Worm (Caenorhabditis elegans) whole organism, midembryonic: ENCODE results near the gene T12A2.3.

ENCODE experiments used
- T22C8.4 ChIP-seq: fragments of 200-800 bp; sonication (Bioruptor generic); IDR thresholded peaks from 2 replicates; pipeline ENCODE4 v1.3.6; 2022; ENCODE audit warnings: missing genetic modification characterization, missing compliant biosample characterization
- cog-1 ChIP-seq: sonication (generic microtip); optimal IDR thresholded peaks from 2 replicates; lab custom pipeline; 2016; ENCODE audit warnings: missing genetic modification characterization, missing compliant biosample characterization
- flt-1 ChIP-seq: fragments of 200-800 bp; sonication (Bioruptor generic); IDR thresholded peaks from 2 replicates; pipeline ENCODE4 v1.3.6; 2022; ENCODE audit warnings: missing genetic modification characterization, missing compliant biosample characterization
- klf-2 ChIP-seq: fragments of 200-800 bp; sonication (Bioruptor generic); conservative IDR thresholded peaks from 2 replicates; pipeline ENCODE4 v1.3.6; 2022; ENCODE audit warnings: missing genetic modification reagents, missing genetic modification characterization, missing compliant biosample characterization
- med-1 ChIP-seq: sonication (generic microtip); optimal IDR thresholded peaks from 2 replicates; lab custom pipeline; 2017; ENCODE audit warnings: missing genetic modification characterization, mild to moderate bottlenecking, missing compliant biosample characterization, antibody characterized with exemption, missing genetic modification reagents; ENCODE audit not compliant: insufficient read depth
- ref-1 ChIP-seq: fragments of 200-800 bp; sonication (Bioruptor generic); conservative IDR thresholded peaks from 2 replicates; pipeline ENCODE4 v1.3.6; 2022; ENCODE audit warnings: missing genetic modification reagents, missing genetic modification characterization, missing compliant biosample characterization
- tab-1 ChIP-seq: fragments of 200-800 bp; sonication (Bioruptor generic); IDR thresholded peaks from 2 replicates; pipeline ENCODE4 v1.3.6; 2022; ENCODE audit warnings: missing genetic modification characterization, missing compliant biosample characterization
- ztf-23 ChIP-seq: fragments of 200-800 bp; sonication (Bioruptor generic); IDR thresholded peaks from 2 replicates; pipeline ENCODE4 v1.3.6; 2022; ENCODE audit warnings: missing genetic modification reagents, missing genetic modification characterization, missing compliant biosample characterization
- ztf-29 ChIP-seq: fragments of 200-800 bp; sonication (Bioruptor generic); IDR thresholded peaks from 2 replicates; pipeline ENCODE4 v1.3.6; 2022; ENCODE audit warnings: missing genetic modification reagents, missing genetic modification characterization, missing compliant biosample characterization

The T12A2.3 gene

ce11 chrIII:6236649-6237048 is 4.0 kb upstream of the T12A2.3 start, which contains the start of gene T12A2.21:
Gene T12A2.21, minus strand, starts transcription at chrIII:6236749.
- TF ChIP-seq ztf-29 (no peak), ref-1 (GFP tag; lab: Robert Waterston, UW) (no peak), flt-1 (GFP tag; lab: Robert Waterston, UW) (no peak), tab-1 (GFP tag; lab: Robert Waterston, UW) (no peak), ztf-23 (GFP tag; lab: Robert Waterston, UW) (no peak), cog-1 (tag; lab: Kevin White, UChicago) (no peak), T22C8.4 (GFP tag; lab: Robert Waterston, UW) (no peak), klf-2 (GFP tag; lab: Robert Waterston, UW) (no peak), med-1 (GFP tag; lab: Kevin White, UChicago) (no peak)

ce11 chrIII:6245728-6246127 is 5.1 kb downstream of the T12A2.3 start, which contains the start of gene bcas-2:
Gene bcas-2, minus strand, starts transcription at chrIII:6245828.
- TF ChIP-seq flt-1 (GFP tag; lab: Robert Waterston, UW), result no peak
- TF ChIP-seq klf-2 (GFP tag; lab: Robert Waterston, UW), result no peak
- no peak for TF ChIP-seq T22C8.4 (GFP tag; lab: Robert Waterston, UW)
- no peak for TF ChIP-seq ref-1 (GFP tag; lab: Robert Waterston, UW)
- TF ChIP-seq ztf-23 (GFP tag; lab: Robert Waterston, UW), result no peak
- no peak for TF ChIP-seq med-1 (GFP tag; lab: Kevin White, UChicago)
- TF ChIP-seq ztf-29, result no peak
- TF ChIP-seq cog-1 (tag; lab: Kevin White, UChicago), result no peak
- no peak for TF ChIP-seq tab-1 (GFP tag; lab: Robert Waterston, UW)

DNA sequence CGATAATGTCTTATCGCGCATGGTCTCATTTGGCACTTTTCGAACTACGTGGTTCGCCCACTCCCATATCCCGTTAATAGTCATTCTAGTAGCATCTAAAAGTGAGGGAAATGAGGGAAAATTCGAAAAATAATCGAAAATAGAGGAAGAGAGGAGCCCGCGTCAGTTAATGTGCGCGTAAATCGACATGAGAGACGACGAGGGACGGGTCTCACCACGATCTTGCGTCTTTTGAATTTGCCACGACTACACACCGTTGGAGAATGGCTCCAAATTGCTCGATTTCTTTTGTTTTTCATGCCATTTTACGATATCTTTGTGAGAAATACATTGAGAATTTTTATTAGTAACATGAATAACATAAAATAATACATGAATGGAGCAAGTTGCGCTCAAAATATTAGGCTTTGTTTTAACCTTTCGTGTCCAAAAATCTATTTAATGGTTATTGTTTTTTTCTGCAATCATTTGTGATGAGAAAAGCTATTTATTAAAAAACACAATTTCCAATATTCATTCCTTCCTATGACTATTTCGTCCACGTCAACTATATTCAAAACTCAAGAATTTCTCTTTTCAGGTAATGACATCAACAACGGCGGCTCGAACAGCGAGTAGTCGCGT is 7.5 kb downstream of the T12A2.3 start, which contains the start of the genes gen-1 and stt-3:
Gene gen-1, minus strand, starts transcription at position 95 of the 624 bp plus-strand sequence.
Gene stt-3, plus strand, starts transcription at position 574 of the 624 bp plus-strand sequence.
- TF ChIP-seq cog-1 (tag; lab: Kevin White, UChicago) (no peak), T22C8.4 (GFP tag; lab: Robert Waterston, UW) (no peak), ztf-23 (GFP tag; lab: Robert Waterston, UW) (no peak), tab-1 (GFP tag; lab: Robert Waterston, UW) (no peak), ztf-29 (no peak), flt-1 (GFP tag; lab: Robert Waterston, UW) (no peak), med-1 (GFP tag; lab: Kevin White, UChicago) (no peak), ref-1 (GFP tag; lab: Robert Waterston, UW) (no peak), klf-2 (GFP tag; lab: Robert Waterston, UW) (no peak)

DNA sequence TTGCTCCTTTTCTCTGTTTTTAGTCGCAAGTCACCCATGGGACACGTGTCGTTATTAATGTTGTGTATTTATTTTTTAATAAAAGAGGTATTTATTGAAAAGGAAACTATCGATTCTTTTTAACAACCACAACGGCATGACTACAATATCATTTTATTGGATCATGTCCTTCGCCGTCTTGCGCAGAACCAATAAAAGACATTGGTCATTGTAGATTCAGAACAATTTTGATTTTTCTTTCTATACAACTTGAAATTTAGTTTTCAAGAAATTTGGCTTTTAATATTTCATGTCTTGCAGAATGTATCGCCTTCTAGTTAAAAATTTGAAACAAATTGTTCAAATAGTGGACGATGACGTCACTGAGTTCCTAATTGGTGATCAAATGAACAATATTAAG is 10.9 kb downstream of the T12A2.3 start, which contains the start of gene amdh-1:
Gene amdh-1, plus strand, starts transcription at position 301 of the 400 bp plus-strand sequence.
- TF ChIP-seq ztf-23 (GFP tag; lab: Robert Waterston, UW), result no peak
- TF ChIP-seq med-1 (GFP tag; lab: Kevin White, UChicago), result no peak
- TF ChIP-seq klf-2 (GFP tag; lab: Robert Waterston, UW), result no peak
- no peak for TF ChIP-seq ref-1 (GFP tag; lab: Robert Waterston, UW)

DNA sequence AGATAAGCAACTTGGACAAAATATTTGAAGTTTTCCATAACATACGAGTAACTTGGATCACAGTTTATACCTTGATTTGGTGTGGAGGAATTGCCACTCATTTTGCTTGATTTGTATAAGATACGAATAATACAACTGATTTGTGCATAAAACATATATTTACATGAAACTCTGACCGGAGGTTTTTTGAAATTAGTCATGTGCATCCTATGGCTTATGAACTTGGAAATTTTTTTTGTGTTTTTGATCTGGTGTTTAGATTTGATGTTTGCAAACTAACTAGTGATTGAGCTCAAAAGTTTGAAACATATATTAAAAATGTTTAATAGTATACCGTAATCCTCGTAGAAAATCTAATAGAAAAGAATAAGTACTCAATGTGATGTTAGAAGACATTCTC is 14.1 kb downstream of the T12A2.3 start, which contains the start of gene srg-8:
Gene srg-8, minus strand, starts transcription at position 101 of the 400 bp plus-strand sequence.
- TF ChIP-seq ztf-29 (no peak), med-1 (GFP tag; lab: Kevin White, UChicago) (no peak), T22C8.4 (GFP tag; lab: Robert Waterston, UW) (no peak), flt-1 (GFP tag; lab: Robert Waterston, UW) (no peak), tab-1 (GFP tag; lab: Robert Waterston, UW) (no peak), ztf-23 (GFP tag; lab: Robert Waterston, UW) (no peak), klf-2 (GFP tag; lab: Robert Waterston, UW) (no peak), ref-1 (GFP tag; lab: Robert Waterston, UW) (no peak), cog-1 (tag; lab: Kevin White, UChicago) (no peak)

DNA sequence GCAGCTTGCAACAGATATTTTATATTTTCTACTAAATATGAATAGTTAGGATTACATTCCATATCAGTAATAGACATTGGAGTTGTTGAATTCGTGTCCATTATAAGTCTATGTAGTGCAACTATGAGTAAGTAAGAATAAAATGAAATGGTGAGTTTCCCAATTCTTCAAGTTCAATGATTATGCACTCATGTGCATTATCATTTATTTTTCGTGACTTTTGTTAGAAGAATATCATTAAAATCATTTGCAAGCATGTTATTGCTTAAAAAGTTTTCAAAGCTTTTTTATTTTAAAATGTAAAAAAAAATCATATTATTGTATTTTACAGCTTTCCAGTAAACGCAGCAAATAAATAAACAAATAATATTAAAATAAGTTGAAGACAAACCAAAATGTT is 16.0 kb downstream of the T12A2.3 start, which contains the start of gene srg-9:
Gene srg-9, minus strand, starts transcription at position 101 of the 400 bp plus-strand sequence.
- TF ChIP-seq tab-1 (GFP tag; lab: Robert Waterston, UW) (no peak), ref-1 (GFP tag; lab: Robert Waterston, UW) (no peak), ztf-29 (no peak), T22C8.4 (GFP tag; lab: Robert Waterston, UW) (no peak)

DNA sequence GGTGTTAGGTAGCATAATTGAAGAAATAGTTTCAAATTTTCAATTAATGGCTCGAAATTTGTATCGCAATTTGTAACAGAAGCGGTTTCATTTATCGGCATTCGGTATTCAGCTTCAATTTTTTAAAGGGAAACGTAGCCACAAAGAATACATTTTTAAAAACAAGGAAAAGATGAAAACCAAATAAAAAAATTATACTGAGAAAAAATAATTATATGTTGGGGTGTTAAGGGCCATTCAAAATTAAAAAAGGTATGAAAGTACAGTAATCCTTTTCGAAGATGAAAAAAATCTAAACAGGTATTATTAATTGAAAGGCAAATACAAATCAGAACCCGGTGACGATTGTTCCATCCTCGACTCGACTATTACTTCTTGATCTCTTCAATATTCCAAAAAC is 17.6 kb downstream of the T12A2.3 start, which contains the start of gene srg-1:
Gene srg-1, minus strand, starts transcription at position 101 of the 400 bp plus-strand sequence.
- no peak for TF ChIP-seq med-1 (GFP tag; lab: Kevin White, UChicago)
- TF ChIP-seq ztf-23 (GFP tag; lab: Robert Waterston, UW), result no peak
- TF ChIP-seq klf-2 (GFP tag; lab: Robert Waterston, UW), result no peak
- no peak for TF ChIP-seq ref-1 (GFP tag; lab: Robert Waterston, UW)
- no peak for TF ChIP-seq cog-1 (tag; lab: Kevin White, UChicago)
- TF ChIP-seq T22C8.4 (GFP tag; lab: Robert Waterston, UW), result no peak

ce11 chrIII:6260115-6260514 is 19.5 kb downstream of the T12A2.3 start, which contains the start of gene srg-2:
Gene srg-2, minus strand, starts transcription at chrIII:6260215.
- TF ChIP-seq tab-1 (GFP tag; lab: Robert Waterston, UW) (no peak), ref-1 (GFP tag; lab: Robert Waterston, UW) (no peak), ztf-23 (GFP tag; lab: Robert Waterston, UW) (no peak), cog-1 (tag; lab: Kevin White, UChicago) (no peak), T22C8.4 (GFP tag; lab: Robert Waterston, UW) (no peak), klf-2 (GFP tag; lab: Robert Waterston, UW) (no peak), ztf-29 (no peak), med-1 (GFP tag; lab: Kevin White, UChicago) (no peak), flt-1 (GFP tag; lab: Robert Waterston, UW) (no peak)

DNA sequence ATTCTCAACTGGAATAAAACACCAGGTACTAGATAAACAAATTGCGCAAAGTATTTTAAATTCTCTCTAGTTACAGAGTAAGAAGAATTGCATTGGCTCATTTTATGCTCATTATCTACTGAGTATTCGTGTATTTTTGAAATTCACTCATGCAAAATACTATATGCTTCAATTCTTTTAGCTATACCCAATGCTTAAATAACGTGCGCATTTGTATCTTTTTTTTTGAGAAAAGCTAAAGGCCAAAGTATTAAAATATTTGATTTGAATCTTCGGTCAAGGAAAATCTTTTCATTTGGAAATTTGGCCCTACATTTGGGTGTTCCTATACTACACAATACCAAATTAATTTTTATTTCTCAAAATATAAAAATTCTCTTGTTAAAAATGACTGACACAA is 21.4 kb downstream of the T12A2.3 start, which contains the start of gene srg-4:
Gene srg-4, minus strand, starts transcription at position 101 of the 400 bp plus-strand sequence.
- no peak for TF ChIP-seq ref-1 (GFP tag; lab: Robert Waterston, UW)
- no peak for TF ChIP-seq T22C8.4 (GFP tag; lab: Robert Waterston, UW)
- TF ChIP-seq klf-2 (GFP tag; lab: Robert Waterston, UW), result no peak
- TF ChIP-seq ztf-29, result no peak
- TF ChIP-seq med-1 (GFP tag; lab: Kevin White, UChicago), result no peak
- TF ChIP-seq cog-1 (tag; lab: Kevin White, UChicago), result no peak
- TF ChIP-seq ztf-23 (GFP tag; lab: Robert Waterston, UW), result no peak
- no peak for TF ChIP-seq flt-1 (GFP tag; lab: Robert Waterston, UW)
